Fruit fly (Drosophila melanogaster) whole organism, embryonic: ENCODE data around the gene CG12990.

Experiments used
- Atf-2 ChIP-seq: fragments of 200-800 bp; sonication (Bioruptor generic); optimal IDR thresholded peaks from 2 replicates; lab custom pipeline; 2016; ENCODE audit warnings: missing biosample characterization, missing genetic modification characterization
- Bdp1 ChIP-seq: fragments of 200-800 bp; sonication (Bioruptor generic); optimal IDR thresholded peaks from 3 replicates; lab custom pipeline; 2016; ENCODE audit warnings: missing biosample characterization, missing genetic modification characterization
- CG10209 ChIP-seq: fragments of 200-800 bp; sonication (Bioruptor generic); optimal IDR thresholded peaks from 3 replicates; lab custom pipeline; 2017; ENCODE audit warnings: missing biosample characterization, mild to moderate bottlenecking, missing genetic modification characterization, missing genetic modification reagents
- CG10267 ChIP-seq: fragments of 200-800 bp; sonication (Bioruptor generic); optimal IDR thresholded peaks from 2 replicates; lab custom pipeline; 2018; ENCODE audit warnings: missing biosample characterization, mild to moderate bottlenecking, missing genetic modification characterization, moderate library complexity
- CG11504 ChIP-seq: fragments of 200-800 bp; sonication (Bioruptor generic); optimal IDR thresholded peaks from 3 replicates; lab custom pipeline; 2019; ENCODE audit warnings: missing biosample characterization, mild to moderate bottlenecking, missing genetic modification characterization, moderate library complexity
- CG12104 ChIP-seq: fragments of 200-800 bp; sonication (Bioruptor generic); optimal IDR thresholded peaks from 3 replicates; lab custom pipeline; 2016; ENCODE audit warnings: missing biosample characterization, missing genetic modification characterization
- CG12236 ChIP-seq: fragments of 200-800 bp; sonication (Bioruptor generic); optimal IDR thresholded peaks from 2 replicates; lab custom pipeline; 2016; ENCODE audit warnings: missing biosample characterization, missing genetic modification characterization
- CG1233 ChIP-seq: fragments of 200-800 bp; sonication (Bioruptor generic); optimal IDR thresholded peaks from 4 replicates; lab custom pipeline; 2018; ENCODE audit warnings: missing biosample characterization, mild to moderate bottlenecking, missing genetic modification characterization
- CG14441 ChIP-seq: fragments of 200-800 bp; sonication (Bioruptor generic); IDR thresholded peaks from 2 replicates; pipeline ENCODE4 v1.3.6; 2022; ENCODE audit warnings: missing biosample characterization, missing genetic modification characterization
- CG17361 ChIP-seq: fragments of 200-800 bp; sonication (Bioruptor generic); IDR thresholded peaks from 3 replicates; pipeline ENCODE4 v1.3.6; 2022; ENCODE audit warnings: missing biosample characterization, missing genetic modification characterization
- CG17385 ChIP-seq: fragments of 200-800 bp; sonication (Bioruptor generic); optimal IDR thresholded peaks from 3 replicates; lab custom pipeline; 2018; ENCODE audit warnings: missing biosample characterization, mild to moderate bottlenecking, missing genetic modification characterization
- CG18262 ChIP-seq: fragments of 200-800 bp; optimal IDR thresholded peaks from 3 replicates; lab custom pipeline; 2019; ENCODE audit warnings: missing biosample characterization, mild to moderate bottlenecking, missing genetic modification characterization, moderate library complexity
- CG18764 ChIP-seq: fragments of 200-800 bp; sonication (Bioruptor generic); optimal IDR thresholded peaks from 3 replicates; lab custom pipeline; 2016; ENCODE audit warnings: missing biosample characterization, missing genetic modification characterization
- CG30020 ChIP-seq: fragments of 200-800 bp; optimal IDR thresholded peaks from 2 replicates; lab custom pipeline; 2019; ENCODE audit warnings: missing biosample characterization, mild to moderate bottlenecking, missing genetic modification characterization, moderate library complexity
- CG31441 ChIP-seq: fragments of 200-800 bp; sonication (Bioruptor generic); IDR thresholded peaks from 2 replicates; pipeline ENCODE4 v1.3.6; 2022; ENCODE audit warnings: missing biosample characterization, missing genetic modification characterization
- CG33213 ChIP-seq: fragments of 200-800 bp; sonication (Bioruptor generic); optimal IDR thresholded peaks from 3 replicates; lab custom pipeline; 2016; ENCODE audit warnings: missing biosample characterization, missing genetic modification characterization
- CG4282 ChIP-seq: fragments of 200-800 bp; sonication (Bioruptor generic); optimal IDR thresholded peaks from 2 replicates; lab custom pipeline; 2016; ENCODE audit warnings: missing biosample characterization, missing genetic modification characterization
- CG4328 ChIP-seq: fragments of 200-800 bp; sonication (Bioruptor generic); optimal IDR thresholded peaks from 3 replicates; lab custom pipeline; 2017; ENCODE audit warnings: missing biosample characterization, missing genetic modification reagents, missing genetic modification characterization
- CG4424 ChIP-seq: fragments of 200-800 bp; sonication (Bioruptor generic); optimal IDR thresholded peaks from 3 replicates; lab custom pipeline; 2016; ENCODE audit warnings: missing biosample characterization, missing genetic modification characterization
- CG5245 ChIP-seq: fragments of 200-800 bp; sonication (Bioruptor generic); optimal IDR thresholded peaks from 3 replicates; lab custom pipeline; 2016; ENCODE audit warnings: missing biosample characterization, missing genetic modification characterization
- CG6254 ChIP-seq: fragments of 200-800 bp; sonication (Bioruptor generic); optimal IDR thresholded peaks from 3 replicates; lab custom pipeline; 2017; ENCODE audit warnings: mild to moderate bottlenecking, missing biosample characterization, missing genetic modification reagents, missing genetic modification characterization
- CG8765 ChIP-seq: fragments of 200-800 bp; sonication (Bioruptor generic); IDR thresholded peaks from 2 replicates; pipeline ENCODE4 v1.3.6; 2022; ENCODE audit warnings: missing biosample characterization, missing genetic modification characterization
- CG9437 ChIP-seq: fragments of 200-800 bp; sonication (Bioruptor generic); optimal IDR thresholded peaks from 2 replicates; lab custom pipeline; 2018; ENCODE audit warnings: missing biosample characterization, mild to moderate bottlenecking, missing genetic modification characterization
- Camta ChIP-seq: fragments of 200-800 bp; sonication (Bioruptor generic); optimal IDR thresholded peaks from 2 replicates; lab custom pipeline; 2016; ENCODE audit warnings: missing biosample characterization, missing genetic modification characterization
- Dfd ChIP-seq, 2 experiments: fragments of >200 bp; optimal IDR thresholded peaks; 2 replicates each; lab custom pipeline; 2017; ENCODE audit warnings: missing biosample characterization in 2 of 2, missing genetic modification characterization in 2 of 2
- Hr39 ChIP-seq: fragments of >200 bp; optimal IDR thresholded peaks from 2 replicates; lab custom pipeline; 2017
- Lim3 ChIP-seq: fragments of 200-800 bp; sonication (Bioruptor generic); IDR thresholded peaks from 2 replicates; pipeline ENCODE4 v1.3.6; 2022; ENCODE audit warnings: missing biosample characterization, missing genetic modification characterization
- Lpt ChIP-seq: fragments of >200 bp; optimal IDR thresholded peaks from 2 replicates; lab custom pipeline; 2018; ENCODE audit warnings: missing biosample characterization, missing genetic modification characterization
- Med ChIP-seq: fragments of 200-800 bp; sonication (Bioruptor generic); peaks from one replicate; lab custom pipeline; 2016; ENCODE audit warnings: missing biosample characterization, missing genetic modification characterization, mild to moderate bottlenecking, inconsistent platforms, moderate library complexity
- NC2β ChIP-seq: fragments of 200-800 bp; sonication (Bioruptor generic); optimal IDR thresholded peaks from 2 replicates; lab custom pipeline; 2016; ENCODE audit warnings: missing biosample characterization, missing genetic modification characterization
- Oli ChIP-seq: fragments of 200-800 bp; sonication (Bioruptor generic); optimal IDR thresholded peaks from 2 replicates; lab custom pipeline; 2018; ENCODE audit warnings: missing biosample characterization, mild to moderate bottlenecking, missing genetic modification characterization, moderate library complexity
- Ssrp ChIP-seq: fragments of 200-800 bp; sonication (Bioruptor generic); optimal IDR thresholded peaks from 2 replicates; lab custom pipeline; 2018; ENCODE audit warnings: missing biosample characterization, mild to moderate bottlenecking, missing genetic modification characterization, moderate library complexity
- Taf1 ChIP-seq: fragments of 200-800 bp; sonication (Bioruptor generic); IDR thresholded peaks from 2 replicates; pipeline ENCODE4 v1.3.6; 2022; ENCODE audit warnings: missing biosample characterization, missing genetic modification characterization
- br ChIP-seq: fragments of >200 bp; optimal IDR thresholded peaks from 2 replicates; lab custom pipeline; 2017
- btn ChIP-seq: fragments of 200-800 bp; sonication (Bioruptor generic); optimal IDR thresholded peaks from 2 replicates; lab custom pipeline; 2016; ENCODE audit warnings: missing biosample characterization, missing genetic modification characterization
- chinmo ChIP-seq: fragments of 200-800 bp; sonication (Bioruptor generic); IDR thresholded peaks from 4 replicates; pipeline ENCODE4 v1.3.6; 2022; ENCODE audit warnings: missing biosample characterization, missing genetic modification characterization; ENCODE audit not compliant: partially characterized antibody
- disco-r ChIP-seq: fragments of 200-800 bp; sonication (Bioruptor generic); optimal IDR thresholded peaks from 2 replicates; lab custom pipeline; 2016; ENCODE audit warnings: missing biosample characterization, missing genetic modification characterization
- esg ChIP-seq: fragments of 200-800 bp; sonication (Bioruptor generic); conservative IDR thresholded peaks from 2 replicates; pipeline ENCODE4 v1.3.6; 2022; ENCODE audit warnings: missing biosample characterization, missing genetic modification characterization
- eyg ChIP-seq: fragments of 200-800 bp; sonication (Bioruptor generic); optimal IDR thresholded peaks from 3 replicates; lab custom pipeline; 2016; ENCODE audit warnings: missing biosample characterization, missing genetic modification characterization
- ham ChIP-seq: fragments of 200-800 bp; sonication (Bioruptor generic); IDR thresholded peaks from 2 replicates; pipeline ENCODE4 v1.3.6; 2022; ENCODE audit warnings: missing biosample characterization, missing genetic modification characterization
- jumu ChIP-seq: fragments of 200-800 bp; sonication (Bioruptor generic); optimal IDR thresholded peaks from 3 replicates; lab custom pipeline; 2016; ENCODE audit warnings: missing biosample characterization, missing genetic modification characterization
- lola ChIP-seq, 3 experiments: fragments of >200 bp in 2 of 3; fragments of 200-800 bp in 1 of 3; sonication (Bioruptor generic) in 1 of 3; optimal IDR thresholded peaks; 2 replicates each; lab custom pipeline; 2017 to 2019; ENCODE audit warnings: missing biosample characterization in 3 of 3, missing genetic modification characterization in 3 of 3, mild to moderate bottlenecking in 1 of 3, moderate library complexity in 1 of 3
- mld ChIP-seq: fragments of 200-800 bp; sonication (Bioruptor generic); IDR thresholded peaks from 3 replicates; pipeline ENCODE4 v1.3.6; 2022; ENCODE audit warnings: missing biosample characterization, missing genetic modification characterization; ENCODE audit not compliant: partially characterized antibody
- nau ChIP-seq: fragments of 200-800 bp; sonication (Bioruptor generic); optimal IDR thresholded peaks from 3 replicates; lab custom pipeline; 2017; ENCODE audit warnings: missing biosample characterization, mild to moderate bottlenecking, missing genetic modification characterization, missing genetic modification reagents
- phol ChIP-seq: fragments of 200-800 bp; sonication (Bioruptor generic); optimal IDR thresholded peaks from 3 replicates; lab custom pipeline; 2018; ENCODE audit warnings: missing biosample characterization, mild to moderate bottlenecking, missing genetic modification characterization, moderate library complexity
- pros ChIP-seq: fragments of 200-800 bp; sonication (Bioruptor generic); optimal IDR thresholded peaks from 3 replicates; lab custom pipeline; 2019; ENCODE audit warnings: missing biosample characterization, mild to moderate bottlenecking, missing genetic modification characterization, moderate library complexity
- psq ChIP-seq: fragments of 200-800 bp; sonication (Bioruptor generic); optimal IDR thresholded peaks from 2 replicates; lab custom pipeline; 2017; ENCODE audit warnings: missing biosample characterization, missing genetic modification characterization
- rib ChIP-seq: fragments of 200-800 bp; sonication (Bioruptor generic); IDR thresholded peaks from 2 replicates; pipeline ENCODE4 v1.3.6; 2022; ENCODE audit warnings: missing biosample characterization, missing genetic modification characterization
- row ChIP-seq: fragments of 200-800 bp; sonication (Bioruptor generic); IDR thresholded peaks from 3 replicates; pipeline ENCODE4 v1.3.6; 2022; ENCODE audit warnings: missing biosample characterization, missing genetic modification characterization
- slou ChIP-seq: fragments of 200-800 bp; sonication (Bioruptor generic); optimal IDR thresholded peaks from 3 replicates; lab custom pipeline; 2016; ENCODE audit warnings: missing biosample characterization, missing genetic modification characterization
- stwl ChIP-seq: fragments of 200-800 bp; sonication (Bioruptor generic); optimal IDR thresholded peaks from 3 replicates; lab custom pipeline; 2018; ENCODE audit warnings: missing biosample characterization, mild to moderate bottlenecking, missing genetic modification characterization, moderate library complexity
- trh ChIP-seq: fragments of 200-800 bp; sonication (Bioruptor generic); optimal IDR thresholded peaks from 2 replicates; lab custom pipeline; 2016; ENCODE audit warnings: missing biosample characterization, missing genetic modification characterization
- zfh2 ChIP-seq: fragments of 200-800 bp; sonication (Bioruptor generic); optimal IDR thresholded peaks from 2 replicates; lab custom pipeline; 2016; ENCODE audit warnings: missing biosample characterization, missing genetic modification characterization

CG12990 gene

dm6 chrX:17712466-17712865 is 40.8 kb upstream of the CG12990 start (continued):
- TF ChIP-seq CG10267 (tag; lab: Kevin White, UChicago) (peak; percentile 38), CG4282 (no peak), rib (no peak), Lim3 (GFP tag; lab: Robert Waterston, UW) (no peak), Ssrp (tag; lab: Kevin White, UChicago) (no peak), CG33213 (GFP tag; lab: Kevin White, UChicago) (no peak), Atf-2 (GFP tag; lab: Kevin White, UChicago) (no peak), stwl (tag; lab: Kevin White, UChicago) (no peak), psq (GFP tag; lab: Kevin White, UChicago) (no peak), Dfd (GFP tag; optimal IDR thresholded peaks at IDR 0.05; lab: Kevin White, UChicago) (no peak), Lpt (GFP tag; lab: Kevin White, UChicago) (no peak), CG31441 (GFP tag; lab: Robert Waterston, UW) (peak; percentile 13; the same call in 1 of the 2 replicates), Camta (GFP tag; lab: Kevin White, UChicago) (no peak), CG5245 (GFP tag; lab: Kevin White, UChicago) (no peak), CG30020 (tag; lab: Kevin White, UChicago) (no peak), br (lab: Kevin White, UChicago) (no peak), CG8765 (GFP tag; lab: Robert Waterston, UW) (no peak), CG12104 (GFP tag; lab: Kevin White, UChicago) (peak; percentile 21), btn (GFP tag; lab: Kevin White, UChicago) (no peak), mld (GFP tag; lab: Robert Waterston, UW) (no peak), jumu (GFP tag; lab: Kevin White, UChicago) (no peak), lola (GFP tag; optimal IDR thresholded peaks at IDR 0.05; lab: Kevin White, UChicago) (peak in 1 of 3 experiments; percentile 58), CG4328 (GFP tag; lab: Kevin White, UChicago) (no peak), CG14441 (GFP tag; lab: Robert Waterston, UW) (no peak), CG18262 (tag; lab: Kevin White, UChicago) (peak; percentile 39), Taf1 (no peak), Bdp1 (no peak), chinmo (GFP tag; lab: Robert Waterston, UW) (no peak), CG18764 (GFP tag; lab: Kevin White, UChicago) (no peak), CG1233 (GFP tag; lab: Kevin White, UChicago) (peak; percentile 12), row (0 out of 3 replicates have a peak, but pooled peaks have one; percentile 16), slou (no peak), Med (GFP tag; lab: Kevin White, UChicago) (no peak), NC2β (GFP tag; lab: Kevin White, UChicago) (no peak), CG11504 (tag; lab: Kevin White, UChicago) (peak; percentile 49), esg (no peak), CG12236 (GFP tag; lab: Kevin White, UChicago) (no peak), disco-r (GFP tag; lab: Kevin White, UChicago) (no peak), pros (no peak), CG17385 (GFP tag; lab: Kevin White, UChicago) (peak; percentile 19), CG4424 (peak; percentile 16), phol (tag; lab: Kevin White, UChicago) (peak; percentile 30), zfh2 (no peak), CG6254 (GFP tag; lab: Kevin White, UChicago) (peak; percentile 12), trh (GFP tag; lab: Kevin White, UChicago) (no peak), CG9437 (GFP tag; lab: Kevin White, UChicago) (peak; percentile 24), Oli (tag; lab: Kevin White, UChicago) (peak; percentile 34), ham (GFP tag; lab: Robert Waterston, UW) (no peak), eyg (GFP tag; lab: Kevin White, UChicago) (no peak), Hr39 (lab: Kevin White, UChicago) (no peak), CG17361 (GFP tag; lab: Robert Waterston, UW) (0 out of 3 replicates have a peak, but pooled peaks have one; percentile 13), nau (GFP tag; lab: Kevin White, UChicago) (no peak), CG10209 (GFP tag; lab: Kevin White, UChicago) (peak; percentile 22)
